Worm (Caenorhabditis elegans): ENCODE results near the gene C06E1.11.

- TF ChIP-seq ceh-6 (GFP tag; optimal IDR thresholded peaks at IDR 0.05) (no peak), ceh-45 (GFP tag; IDR thresholded peaks at IDR 0.05) (no peak), nfya-1 (tag; optimal IDR thresholded peaks at IDR 0.05) (no peak), pha-4 (tag; optimal IDR thresholded peaks at IDR 0.05) (no peak), F13H6.1 (tag; optimal IDR thresholded peaks at IDR 0.05) (no peak), ztf-16 (tag; optimal IDR thresholded peaks at IDR 0.05) (no peak), ama-1 (optimal IDR thresholded peaks at IDR 0.05) (no peak), pag-3 (tag; optimal IDR thresholded peaks at IDR 0.05; ENCODE audit: borderline replicate concordance) (no peak)
Measured at ce11 chrIII:8577534-8577933, 39.0 kb downstream of the C06E1.11 start.
